Fruit fly (Drosophila melanogaster) Kc167 (cell line): ENCODE results near the gene TwdlW.

Experiments
- Myc ChIP-seq: fragments of >200 bp; optimal IDR thresholded peaks from 2 replicates; lab custom pipeline; 2017; ENCODE audit warnings: missing external identifiers
- Sin3A ChIP-seq: fragments of >200 bp; optimal IDR thresholded peaks from 2 replicates; lab custom pipeline; 2018; ENCODE audit warnings: missing external identifiers
- h ChIP-seq: fragments of >200 bp; optimal IDR thresholded peaks from 3 replicates; lab custom pipeline; 2018; ENCODE audit warnings: missing external identifiers
- insv ChIP-seq: fragments of >200 bp; optimal IDR thresholded peaks from 3 replicates; lab custom pipeline; 2018; ENCODE audit warnings: missing external identifiers
- psq ChIP-seq: fragments of >200 bp; optimal IDR thresholded peaks from 2 replicates; lab custom pipeline; 2017; ENCODE audit warnings: missing external identifiers
- ttk ChIP-seq: sonication (Bioruptor generic); optimal IDR thresholded peaks from 2 replicates; lab custom pipeline; 2017; ENCODE audit warnings: missing external identifiers

DNA sequence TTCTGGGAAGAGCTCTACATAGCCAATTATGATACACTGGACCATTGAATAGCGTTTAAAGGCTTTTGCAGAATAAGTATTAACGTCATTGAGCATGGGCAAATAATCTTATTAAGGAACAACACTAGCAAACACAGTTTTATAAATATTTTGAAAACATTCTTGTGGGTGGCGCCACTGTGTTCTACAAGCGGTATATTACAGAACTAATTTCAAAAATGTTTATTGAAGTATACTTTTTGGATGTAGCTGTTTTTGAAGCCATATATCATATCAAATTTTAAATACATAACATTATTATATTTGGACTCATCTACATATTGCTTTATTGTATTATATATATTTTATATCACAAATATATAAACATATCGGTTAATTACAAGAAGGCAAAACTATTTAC lies 33.3 kb downstream of the TwdlW start:
- no peak for TF ChIP-seq h
- TF ChIP-seq psq, result no peak
- no peak for TF ChIP-seq insv (lab: Kevin White, UChicago)
- no peak for TF ChIP-seq Myc (lab: Kevin White, UChicago)
- no peak for TF ChIP-seq ttk (lab: Kevin White, UChicago)
- TF ChIP-seq Sin3A, result no peak
